Worm (Caenorhabditis elegans) whole organism, late embryonic: Measurements from ENCODE around the gene egl-47.

Experiments used
- C08G9.2 ChIP-seq: sonication (generic microtip); optimal IDR thresholded peaks from 2 replicates; lab custom pipeline; 2016; ENCODE audit warnings: mild to moderate bottlenecking, missing genetic modification characterization, moderate library complexity, missing compliant biosample characterization
- C38D4.7 ChIP-seq: fragments of 200-800 bp; sonication (Bioruptor generic); optimal IDR thresholded peaks from 2 replicates; lab custom pipeline; 2018; ENCODE audit warnings: mild to moderate bottlenecking, missing genetic modification characterization, moderate library complexity, missing compliant biosample characterization
- F13H6.1 ChIP-seq: sonication (generic microtip); optimal IDR thresholded peaks from 2 replicates; lab custom pipeline; 2016; ENCODE audit warnings: missing genetic modification characterization, missing compliant biosample characterization
- K02D7.2 ChIP-seq: sonication (generic microtip); optimal IDR thresholded peaks from 2 replicates; lab custom pipeline; 2017; ENCODE audit warnings: mild to moderate bottlenecking, missing genetic modification characterization, missing compliant biosample characterization
- K09A11.1 ChIP-seq: sonication (generic microtip); optimal IDR thresholded peaks from 2 replicates; lab custom pipeline; 2017; ENCODE audit warnings: antibody characterized with exemption, mild to moderate bottlenecking, missing genetic modification characterization, missing compliant biosample characterization; ENCODE audit not compliant: insufficient read depth
- T23F11.4 ChIP-seq: fragments of 200-800 bp; sonication (Bioruptor generic); optimal IDR thresholded peaks from 2 replicates; lab custom pipeline; 2018; ENCODE audit warnings: mild to moderate bottlenecking, missing genetic modification characterization, missing compliant biosample characterization
- Y22D7AL.16 ChIP-seq: sonication (generic microtip); optimal IDR thresholded peaks from 2 replicates; lab custom pipeline; 2016; ENCODE audit warnings: missing genetic modification characterization, missing compliant biosample characterization
- ahr-1 ChIP-seq: sonication (generic microtip); optimal IDR thresholded peaks from 2 replicates; lab custom pipeline; 2016; ENCODE audit warnings: missing genetic modification characterization, missing compliant biosample characterization
- ceh-14 ChIP-seq: sonication (generic microtip); optimal IDR thresholded peaks from 2 replicates; lab custom pipeline; 2016; ENCODE audit warnings: missing genotype, missing genetic modification characterization, missing compliant biosample characterization
- ceh-18 ChIP-seq: sonication (generic microtip); optimal IDR thresholded peaks from 2 replicates; lab custom pipeline; 2016; ENCODE audit warnings: missing genetic modification characterization, missing compliant biosample characterization
- ceh-2 ChIP-seq: sonication (generic microtip); optimal IDR thresholded peaks from 2 replicates; lab custom pipeline; 2016; ENCODE audit warnings: missing genotype, missing genetic modification characterization, missing compliant biosample characterization
- ceh-22 ChIP-seq: sonication (generic microtip); optimal IDR thresholded peaks from 2 replicates; lab custom pipeline; 2017; ENCODE audit warnings: missing biosample characterization, missing genetic modification characterization
- ceh-24 ChIP-seq: sonication (generic microtip); optimal IDR thresholded peaks from 2 replicates; lab custom pipeline; 2016; ENCODE audit warnings: mild to moderate bottlenecking, missing genetic modification characterization, missing compliant biosample characterization
- ceh-31 ChIP-seq: sonication (generic microtip); optimal IDR thresholded peaks from 2 replicates; lab custom pipeline; 2016; ENCODE audit warnings: missing genetic modification characterization, missing compliant biosample characterization
- ceh-34 ChIP-seq: sonication (generic microtip); optimal IDR thresholded peaks from 2 replicates; lab custom pipeline; 2016; ENCODE audit warnings: mild to moderate bottlenecking, missing genetic modification characterization, missing compliant biosample characterization
- ceh-45 ChIP-seq: fragments of 200-800 bp; sonication (Bioruptor generic); IDR thresholded peaks from 2 replicates; pipeline ENCODE4 v1.3.6; 2022; ENCODE audit warnings: missing genetic modification reagents, missing genetic modification characterization, missing compliant biosample characterization
- ceh-48 ChIP-seq: sonication (generic microtip); optimal IDR thresholded peaks from 2 replicates; lab custom pipeline; 2016; ENCODE audit warnings: missing genetic modification characterization, inconsistent platforms, missing compliant biosample characterization
- ceh-9 ChIP-seq: sonication (generic microtip); optimal IDR thresholded peaks from 2 replicates; lab custom pipeline; 2016; ENCODE audit warnings: mild to moderate bottlenecking, missing genetic modification characterization, inconsistent platforms, missing compliant biosample characterization
- elt-2 ChIP-seq: sonication (generic microtip); optimal IDR thresholded peaks from 2 replicates; lab custom pipeline; 2016; ENCODE audit warnings: missing genetic modification reagents, missing genetic modification characterization, missing compliant biosample characterization
- elt-4 ChIP-seq: sonication (generic microtip); optimal IDR thresholded peaks from 2 replicates; lab custom pipeline; 2016; ENCODE audit warnings: missing genetic modification characterization, missing compliant biosample characterization
- ets-4 ChIP-seq: sonication (generic microtip); optimal IDR thresholded peaks from 2 replicates; lab custom pipeline; 2016; ENCODE audit warnings: missing genetic modification characterization, missing compliant biosample characterization
- fkh-10 ChIP-seq: fragments of 150-350 bp; optimal IDR thresholded peaks from 2 replicates; lab custom pipeline; 2014; ENCODE audit warnings: missing biosample characterization, missing genetic modification reagents, missing genetic modification characterization
- fkh-6 ChIP-seq: sonication (generic microtip); optimal IDR thresholded peaks from 2 replicates; lab custom pipeline; 2016; ENCODE audit warnings: missing genetic modification characterization, missing compliant biosample characterization
- hlh-13 ChIP-seq: fragments of 200-800 bp; sonication (Bioruptor generic); optimal IDR thresholded peaks from 2 replicates; lab custom pipeline; 2018; ENCODE audit warnings: mild to moderate bottlenecking, missing genetic modification characterization, missing compliant biosample characterization
- hlh-15 ChIP-seq: sonication (generic microtip); optimal IDR thresholded peaks from 2 replicates; lab custom pipeline; 2016; ENCODE audit warnings: missing genetic modification characterization, missing compliant biosample characterization
- lim-6 ChIP-seq: sonication (generic microtip); optimal IDR thresholded peaks from 2 replicates; lab custom pipeline; 2016; ENCODE audit warnings: missing genetic modification characterization, missing compliant biosample characterization
- madf-2 ChIP-seq: sonication (generic microtip); optimal IDR thresholded peaks from 2 replicates; lab custom pipeline; 2017; ENCODE audit warnings: missing genetic modification characterization, missing compliant biosample characterization
- mec-3 ChIP-seq: sonication (generic microtip); optimal IDR thresholded peaks from 2 replicates; lab custom pipeline; 2016; ENCODE audit warnings: borderline replicate concordance, missing genetic modification characterization, missing compliant biosample characterization
- nfya-1 ChIP-seq: sonication (generic microtip); optimal IDR thresholded peaks from 2 replicates; lab custom pipeline; 2017; ENCODE audit warnings: missing genetic modification characterization, mild to moderate bottlenecking, missing compliant biosample characterization, antibody characterized with exemption, moderate library complexity
- odd-2 ChIP-seq: sonication (generic microtip); optimal IDR thresholded peaks from 2 replicates; lab custom pipeline; 2017; ENCODE audit warnings: antibody characterized with exemption, mild to moderate bottlenecking, missing genetic modification characterization, missing compliant biosample characterization
- pat-9 ChIP-seq: fragments of 200-800 bp; sonication (Bioruptor generic); optimal IDR thresholded peaks from 2 replicates; lab custom pipeline; 2018; ENCODE audit warnings: mild to moderate bottlenecking, missing genetic modification characterization, moderate library complexity, missing compliant biosample characterization
- pax-1 ChIP-seq: fragments of 150-350 bp; optimal IDR thresholded peaks from 2 replicates; lab custom pipeline; 2014; ENCODE audit warnings: missing biosample characterization, missing genetic modification characterization
- pha-2 ChIP-seq: sonication (generic microtip); optimal IDR thresholded peaks from 2 replicates; lab custom pipeline; 2017; ENCODE audit warnings: mild to moderate bottlenecking, missing genetic modification characterization, missing compliant biosample characterization
- ref-2 ChIP-seq: sonication (generic microtip); optimal IDR thresholded peaks from 2 replicates; lab custom pipeline; 2016; ENCODE audit warnings: missing genetic modification characterization, missing compliant biosample characterization
- sox-4 ChIP-seq: sonication (generic microtip); optimal IDR thresholded peaks from 2 replicates; lab custom pipeline; 2017; ENCODE audit warnings: mild to moderate bottlenecking, missing genetic modification characterization, inconsistent platforms, missing compliant biosample characterization
- tbx-2 ChIP-seq: sonication (generic microtip); optimal IDR thresholded peaks from 2 replicates; lab custom pipeline; 2016; ENCODE audit warnings: missing genetic modification characterization, missing compliant biosample characterization
- unc-42 ChIP-seq: sonication (generic microtip); optimal IDR thresholded peaks from 2 replicates; lab custom pipeline; 2016; ENCODE audit warnings: missing genotype, missing genetic modification characterization, missing compliant biosample characterization
- ztf-16 ChIP-seq: sonication (generic microtip); optimal IDR thresholded peaks from 2 replicates; lab custom pipeline; 2017; ENCODE audit warnings: missing genetic modification characterization, missing compliant biosample characterization

egl-47 gene

ce11 chrV:9930612-9931065, 31.3 kb downstream of the egl-47 start, which contains the start of the genes rmh-2 and suds-3:
Gene rmh-2 (minus strand): TSS chrV:9930775.
Gene suds-3 (plus strand): TSS chrV:9931015.
- TF ChIP-seq elt-2 (peak; percentile 20), pha-2 (no peak), ceh-31 (tag; lab: Kevin White, UChicago) (peak; percentile 4), nfya-1 (tag; lab: Kevin White, UChicago) (peak; percentile 43), ceh-34 (tag; lab: Kevin White, UChicago) (peak; percentile 65), K09A11.1 (tag; lab: Kevin White, UChicago) (peak; percentile 49), pax-1 (tag; lab: Kevin White, UChicago) (no peak), tbx-2 (tag; lab: Kevin White, UChicago) (peak; percentile 38)

DNA sequence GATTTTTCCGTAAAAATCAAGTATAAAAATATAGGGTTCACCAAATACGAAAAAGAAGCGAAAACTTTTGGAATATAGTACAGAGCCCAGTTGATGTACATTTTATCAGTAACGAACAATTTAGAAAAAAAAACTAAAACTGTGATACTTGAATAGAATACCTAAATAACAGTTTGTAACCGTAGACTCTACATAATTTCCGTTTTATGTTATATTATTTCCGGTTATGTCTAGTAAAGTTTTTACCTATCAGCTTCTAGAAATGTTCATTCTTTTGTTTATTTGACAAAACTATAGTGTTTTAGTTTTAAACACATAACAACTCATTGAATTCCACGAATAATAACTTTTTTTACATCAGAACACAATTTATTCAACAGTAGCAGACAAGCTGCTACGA, 38.1 kb downstream of the egl-47 start, which contains the start of gene srj-33:
Gene srj-33, minus strand, starts transcription at position 101 of the 400 bp plus-strand sequence.
- no peak for TF ChIP-seq pax-1 (tag; lab: Kevin White, UChicago)
- no peak for TF ChIP-seq ceh-14
- no peak for TF ChIP-seq ceh-9 (tag; lab: Kevin White, UChicago)
- TF ChIP-seq mec-3 (tag; lab: Kevin White, UChicago) = no peak
- no peak for TF ChIP-seq T23F11.4 (GFP tag; lab: Kevin White, UChicago)
- TF ChIP-seq sox-4 (tag; lab: Kevin White, UChicago) = no peak
- no peak for TF ChIP-seq hlh-13 (GFP tag; lab: Kevin White, UChicago)
- no peak for TF ChIP-seq C08G9.2
- TF ChIP-seq pat-9 (tag; lab: Kevin White, UChicago) = no peak
- TF ChIP-seq ceh-18 (tag; lab: Kevin White, UChicago) = no peak
- TF ChIP-seq fkh-6 = no peak
- TF ChIP-seq, all 69 proteins: peak for 0

DNA sequence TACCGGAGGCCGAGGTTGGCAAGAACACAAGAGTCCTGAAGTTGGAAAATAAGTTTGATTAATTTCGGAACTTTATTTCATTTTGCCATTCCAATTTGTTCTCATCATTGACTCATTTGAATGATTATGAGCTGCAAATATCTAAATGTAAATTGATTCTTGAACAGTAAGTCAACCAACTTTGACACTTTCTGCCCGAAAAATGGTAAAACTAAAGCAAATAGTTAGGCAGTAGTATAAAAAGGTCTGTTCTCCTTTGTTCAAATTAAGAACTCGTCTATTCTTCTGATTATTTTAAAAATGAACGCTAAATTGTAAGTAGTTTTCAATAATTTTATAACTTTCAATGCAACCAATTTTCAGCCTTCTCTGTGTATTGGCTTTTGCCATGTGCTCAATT, 43.7 kb downstream of the egl-47 start, which contains the start of gene fipr-12:
Gene fipr-12, plus strand, starts transcription at position 301 of the 400 bp plus-strand sequence.
- no peak for TF ChIP-seq pha-2
- no peak for TF ChIP-seq T23F11.4 (GFP tag; lab: Kevin White, UChicago)
- TF ChIP-seq ceh-22 (tag; lab: Kevin White, UChicago) = no peak
- no peak for TF ChIP-seq ceh-48 (tag; lab: Kevin White, UChicago)
- TF ChIP-seq ceh-2 (tag; lab: Kevin White, UChicago) = no peak
- no peak for TF ChIP-seq F13H6.1 (tag; lab: Kevin White, UChicago)
- no peak for TF ChIP-seq odd-2
- TF ChIP-seq nfya-1 (tag; lab: Kevin White, UChicago) = no peak
- TF ChIP-seq pax-1 (tag; lab: Kevin White, UChicago) = no peak
- no peak for TF ChIP-seq Y22D7AL.16 (tag; lab: Kevin White, UChicago)
- no peak for TF ChIP-seq unc-42 (tag; lab: Kevin White, UChicago)
- no peak for TF ChIP-seq hlh-15 (tag; lab: Kevin White, UChicago)
- no peak for TF ChIP-seq K09A11.1 (tag; lab: Kevin White, UChicago)
- TF ChIP-seq lim-6 (tag; lab: Kevin White, UChicago) = no peak
- TF ChIP-seq elt-4 (tag; lab: Kevin White, UChicago) = no peak
- TF ChIP-seq madf-2 (tag; lab: Kevin White, UChicago) = no peak
- no peak for TF ChIP-seq ahr-1 (tag; lab: Kevin White, UChicago)
- no peak for TF ChIP-seq fkh-10 (GFP tag; lab: Kevin White, UChicago)
- TF ChIP-seq ztf-16 (tag; lab: Kevin White, UChicago) = no peak
- TF ChIP-seq ceh-45 (GFP tag; lab: Robert Waterston, UW) = no peak

DNA sequence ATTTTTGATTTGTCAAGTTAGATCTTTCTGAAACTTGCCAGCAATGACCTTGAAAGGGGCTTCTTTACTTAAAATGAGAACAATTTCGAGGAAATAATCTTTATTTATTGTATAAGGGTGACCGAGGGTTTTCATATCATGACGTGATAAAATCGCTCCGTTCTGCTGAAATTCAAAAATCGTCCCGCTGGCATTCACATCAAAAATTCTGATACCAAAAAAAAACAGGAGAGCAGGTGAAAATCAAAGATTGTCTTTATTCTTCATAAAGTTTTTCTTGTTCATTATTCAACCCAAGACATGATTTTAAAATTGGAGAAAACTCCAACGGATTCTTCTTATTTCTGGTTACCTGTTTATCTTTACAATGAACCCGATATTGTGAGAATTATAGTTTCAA, 44.7 kb downstream of the egl-47 start, which contains the start of gene sre-28:
Gene sre-28, plus strand, starts transcription at position 301 of the 400 bp plus-strand sequence.
- TF ChIP-seq pax-1 (tag; lab: Kevin White, UChicago) (no peak), ceh-2 (tag; lab: Kevin White, UChicago) (no peak), ceh-45 (GFP tag; lab: Robert Waterston, UW) (no peak), lim-6 (tag; lab: Kevin White, UChicago) (no peak), T23F11.4 (GFP tag; lab: Kevin White, UChicago) (no peak), ref-2 (tag; lab: Kevin White, UChicago) (no peak), ceh-24 (tag; lab: Kevin White, UChicago) (no peak), C38D4.7 (GFP tag; lab: Kevin White, UChicago) (no peak), ets-4 (no peak), K09A11.1 (tag; lab: Kevin White, UChicago) (no peak), K02D7.2 (tag; lab: Kevin White, UChicago) (no peak), ceh-22 (tag; lab: Kevin White, UChicago) (no peak)
